Fruit fly (Drosophila melanogaster) whole organism, embryonic: Measurements from ENCODE around the gene Mst36Fb.
A peak's percentile ranks its signal among the peaks of the same experiment; 100 is the strongest.

Experiments used
- ATbp ChIP-seq: fragments of 200-800 bp; sonication (Bioruptor generic); optimal IDR thresholded peaks from 2 replicates; lab custom pipeline; 2017; ENCODE audit warnings: missing biosample characterization, mild to moderate bottlenecking, missing genetic modification characterization, missing genetic modification reagents
- Ada2b ChIP-seq: fragments of 200-800 bp; sonication (Bioruptor generic); IDR thresholded peaks from 2 replicates; pipeline ENCODE4 v1.3.6; 2022; ENCODE audit warnings: missing biosample characterization, missing genetic modification characterization
- Adf1 ChIP-seq: fragments of 200-800 bp; sonication (Bioruptor generic); IDR thresholded peaks from 2 replicates; pipeline ENCODE4 v1.3.6; 2022; ENCODE audit warnings: missing biosample characterization, missing genetic modification characterization
- C15 ChIP-seq: fragments of 200-800 bp; sonication (Bioruptor generic); IDR thresholded peaks from 3 replicates; pipeline ENCODE4 v1.3.6; 2022; ENCODE audit warnings: missing biosample characterization, missing genetic modification characterization
- CG10321 ChIP-seq: fragments of 200-800 bp; sonication (Bioruptor generic); IDR thresholded peaks from 2 replicates; pipeline ENCODE4 v1.3.6; 2022; ENCODE audit warnings: missing biosample characterization, missing genetic modification characterization
- CG10654 ChIP-seq: fragments of 200-800 bp; sonication (Bioruptor generic); optimal IDR thresholded peaks from 2 replicates; lab custom pipeline; 2016; ENCODE audit warnings: missing biosample characterization, missing genetic modification characterization
- CG10979 ChIP-seq: fragments of 200-800 bp; sonication (Bioruptor generic); optimal IDR thresholded peaks from 2 replicates; lab custom pipeline; 2018; ENCODE audit warnings: missing biosample characterization, mild to moderate bottlenecking, missing genetic modification characterization, moderate library complexity
- CG13287 ChIP-seq: fragments of 200-800 bp; sonication (Bioruptor generic); IDR thresholded peaks from 2 replicates; pipeline ENCODE4 v1.3.6; 2022; ENCODE audit warnings: missing biosample characterization, missing genetic modification characterization; ENCODE audit not compliant: partially characterized antibody
- CG13296 ChIP-seq: fragments of 200-800 bp; sonication (Bioruptor generic); optimal IDR thresholded peaks from 3 replicates; lab custom pipeline; 2018; ENCODE audit warnings: missing biosample characterization, mild to moderate bottlenecking, missing genetic modification characterization
- CG13624 ChIP-seq: fragments of 200-800 bp; sonication (Bioruptor generic); optimal IDR thresholded peaks from 2 replicates; lab custom pipeline; 2016; ENCODE audit warnings: missing biosample characterization, missing genetic modification characterization
- CG14441 ChIP-seq: fragments of 200-800 bp; sonication (Bioruptor generic); IDR thresholded peaks from 2 replicates; pipeline ENCODE4 v1.3.6; 2022; ENCODE audit warnings: missing biosample characterization, missing genetic modification characterization
- CG14667 ChIP-seq: fragments of 200-800 bp; sonication (Bioruptor generic); IDR thresholded peaks from 2 replicates; pipeline ENCODE4 v1.3.6; 2022; ENCODE audit warnings: missing biosample characterization, missing genetic modification characterization
- CG1602 ChIP-seq: fragments of 200-800 bp; sonication (Bioruptor generic); optimal IDR thresholded peaks from 3 replicates; lab custom pipeline; 2016; ENCODE audit warnings: missing biosample characterization, missing genetic modification characterization
- CG16815 ChIP-seq: fragments of 200-800 bp; sonication (Bioruptor generic); optimal IDR thresholded peaks from 3 replicates; lab custom pipeline; 2017; ENCODE audit warnings: missing biosample characterization, mild to moderate bottlenecking, missing genetic modification characterization
- CG2116 ChIP-seq: fragments of 200-800 bp; sonication (Bioruptor generic); optimal IDR thresholded peaks from 3 replicates; lab custom pipeline; 2018; ENCODE audit warnings: missing biosample characterization, mild to moderate bottlenecking, missing genetic modification characterization
- CG2202 ChIP-seq: fragments of 200-800 bp; sonication (Bioruptor generic); optimal IDR thresholded peaks from 2 replicates; lab custom pipeline; 2018; ENCODE audit warnings: missing biosample characterization, mild to moderate bottlenecking, missing genetic modification characterization
- CG2678 ChIP-seq: fragments of 200-800 bp; sonication (Bioruptor generic); optimal IDR thresholded peaks from 3 replicates; lab custom pipeline; 2019; ENCODE audit warnings: missing biosample characterization, mild to moderate bottlenecking, missing genetic modification characterization, moderate library complexity
- CG32772 ChIP-seq: fragments of 200-800 bp; sonication (Bioruptor generic); IDR thresholded peaks from 2 replicates; pipeline ENCODE4 v1.3.6; 2022; ENCODE audit warnings: missing biosample characterization, missing genetic modification characterization
- CG34224 ChIP-seq: fragments of 200-800 bp; sonication (Bioruptor generic); IDR thresholded peaks from 3 replicates; pipeline ENCODE4 v1.3.6; 2022; ENCODE audit warnings: missing biosample characterization, missing genetic modification characterization; ENCODE audit not compliant: partially characterized antibody
- CG7745 ChIP-seq: fragments of 200-800 bp; sonication (Bioruptor generic); optimal IDR thresholded peaks from 2 replicates; lab custom pipeline; 2018; ENCODE audit warnings: missing biosample characterization, mild to moderate bottlenecking, missing genetic modification characterization, moderate library complexity
- CG8924 ChIP-seq: fragments of 200-800 bp; optimal IDR thresholded peaks from 3 replicates; lab custom pipeline; 2019; ENCODE audit warnings: missing biosample characterization, mild to moderate bottlenecking, missing genetic modification characterization, moderate library complexity
- Camta ChIP-seq: fragments of 200-800 bp; sonication (Bioruptor generic); optimal IDR thresholded peaks from 2 replicates; lab custom pipeline; 2016; ENCODE audit warnings: missing biosample characterization, missing genetic modification characterization
- CoRest ChIP-seq: fragments of 200-800 bp; sonication (Bioruptor generic); optimal IDR thresholded peaks from 3 replicates; lab custom pipeline; 2018; ENCODE audit warnings: missing biosample characterization, mild to moderate bottlenecking, missing genetic modification characterization, moderate library complexity
- D ChIP-seq, 2 experiments: fragments of 200-800 bp in 1 of 2; fragments of >200 bp in 1 of 2; sonication (Bioruptor generic) in 1 of 2; optimal IDR thresholded peaks; 2 replicates in 1 of 2; 3 replicates in 1 of 2; lab custom pipeline; 2017; ENCODE audit warnings: mild to moderate bottlenecking in 1 of 2, missing biosample characterization in 1 of 2, missing genetic modification characterization in 1 of 2, missing genetic modification reagents in 1 of 2
- Dad ChIP-seq: fragments of 200-800 bp; sonication (Bioruptor generic); optimal IDR thresholded peaks from 3 replicates; lab custom pipeline; 2016; ENCODE audit warnings: missing biosample characterization, missing genetic modification characterization
- Dek ChIP-seq: fragments of 200-800 bp; sonication (Bioruptor generic); optimal IDR thresholded peaks from 3 replicates; lab custom pipeline; 2019; ENCODE audit warnings: missing biosample characterization, mild to moderate bottlenecking, missing genetic modification characterization, moderate library complexity
- Dref ChIP-seq: fragments of 200-800 bp; sonication (Bioruptor generic); IDR thresholded peaks from 2 replicates; pipeline ENCODE4 v1.3.6; 2022; ENCODE audit warnings: missing biosample characterization, missing genetic modification characterization
- HLH54F ChIP-seq: fragments of 200-800 bp; sonication (Bioruptor generic); optimal IDR thresholded peaks from 3 replicates; lab custom pipeline; 2016; ENCODE audit warnings: missing biosample characterization, missing genetic modification characterization
- NK7.1 ChIP-seq: fragments of 200-800 bp; sonication (Bioruptor generic); optimal IDR thresholded peaks from 3 replicates; lab custom pipeline; 2016; ENCODE audit warnings: missing biosample characterization, missing genetic modification characterization
- Ravus ChIP-seq: fragments of 200-800 bp; sonication (Bioruptor generic); IDR thresholded peaks from 2 replicates; pipeline ENCODE4 v1.3.6; 2022; ENCODE audit warnings: missing biosample characterization, missing genetic modification characterization
- Rx ChIP-seq: fragments of 200-800 bp; sonication (Bioruptor generic); IDR thresholded peaks from 2 replicates; pipeline ENCODE4 v1.3.6; 2022; ENCODE audit warnings: missing biosample characterization, missing genetic modification characterization
- Xbp1 ChIP-seq: fragments of 200-800 bp; sonication (Bioruptor generic); optimal IDR thresholded peaks from 3 replicates; lab custom pipeline; 2016; ENCODE audit warnings: missing biosample characterization, mild to moderate bottlenecking, missing genetic modification characterization
- crol ChIP-seq: fragments of 200-800 bp; sonication (Bioruptor generic); IDR thresholded peaks from 2 replicates; pipeline ENCODE4 v1.3.6; 2022; ENCODE audit warnings: missing biosample characterization, missing genetic modification characterization
- dpn ChIP-seq, 2 experiments: fragments of 200-800 bp; sonication (Bioruptor generic); optimal IDR thresholded peaks; 3 replicates each; lab custom pipeline; 2016; ENCODE audit warnings: missing biosample characterization in 2 of 2, missing genetic modification characterization in 2 of 2
- fd64A ChIP-seq: fragments of 200-800 bp; sonication (Bioruptor generic); optimal IDR thresholded peaks from 3 replicates; lab custom pipeline; 2018; ENCODE audit warnings: missing biosample characterization, mild to moderate bottlenecking, missing genetic modification characterization
- fd96Cb ChIP-seq: fragments of 200-800 bp; sonication (Bioruptor generic); optimal IDR thresholded peaks from 2 replicates; lab custom pipeline; 2018; ENCODE audit warnings: missing biosample characterization, mild to moderate bottlenecking, missing genetic modification characterization, moderate library complexity
- hth ChIP-seq: fragments of >200 bp; optimal IDR thresholded peaks from 2 replicates; lab custom pipeline; 2017; ENCODE audit warnings: inconsistent platforms
- kay ChIP-seq: fragments of 200-800 bp; sonication (Bioruptor generic); optimal IDR thresholded peaks from 2 replicates; lab custom pipeline; 2016; ENCODE audit warnings: missing biosample characterization, missing genetic modification characterization
- lilli ChIP-seq: fragments of 200-800 bp; sonication (Bioruptor generic); optimal IDR thresholded peaks from 3 replicates; lab custom pipeline; 2016; ENCODE audit warnings: missing biosample characterization, missing genetic modification characterization
- onecut ChIP-seq: fragments of 200-800 bp; sonication (Bioruptor generic); IDR thresholded peaks from 2 replicates; pipeline ENCODE4 v1.3.6; 2022; ENCODE audit warnings: missing biosample characterization, missing genetic modification characterization
- otp ChIP-seq: fragments of 200-800 bp; sonication (Bioruptor generic); IDR thresholded peaks from 3 replicates; pipeline ENCODE4, ENCODE4 v1.3.6; 2022; ENCODE audit warnings: missing biosample characterization, missing genetic modification characterization
- phol ChIP-seq: fragments of 200-800 bp; sonication (Bioruptor generic); optimal IDR thresholded peaks from 3 replicates; lab custom pipeline; 2018; ENCODE audit warnings: missing biosample characterization, mild to moderate bottlenecking, missing genetic modification characterization, moderate library complexity
- prd ChIP-seq, 3 experiments: fragments of >200 bp in 2 of 3; fragments of 200-800 bp in 1 of 3; sonication (Bioruptor generic) in 1 of 3; optimal IDR thresholded peaks in 2 of 3; IDR thresholded peaks in 1 of 3; 2 replicates in 2 of 3; 3 replicates in 1 of 3; pipeline versions ENCODE4 v1.3.6 to Lab custom; 2017 to 2022; ENCODE audit warnings: missing biosample characterization in 1 of 3, missing genetic modification characterization in 1 of 3
- pum ChIP-seq: fragments of 200-800 bp; sonication (Bioruptor generic); optimal IDR thresholded peaks from 2 replicates; lab custom pipeline; 2016; ENCODE audit warnings: missing biosample characterization, missing genetic modification characterization
- pzg ChIP-seq: fragments of 200-800 bp; sonication (Bioruptor generic); optimal IDR thresholded peaks from 3 replicates; lab custom pipeline; 2018; ENCODE audit warnings: missing biosample characterization, mild to moderate bottlenecking, missing genetic modification characterization, moderate library complexity
- sima ChIP-seq: fragments of 200-800 bp; sonication (Bioruptor generic); optimal IDR thresholded peaks from 2 replicates; lab custom pipeline; 2016; ENCODE audit warnings: missing biosample characterization, missing genetic modification characterization
- slp2 ChIP-seq: fragments of 200-800 bp; sonication (Bioruptor generic); optimal IDR thresholded peaks from 2 replicates; lab custom pipeline; 2016; ENCODE audit warnings: missing biosample characterization, missing genetic modification characterization
- tio ChIP-seq: fragments of 200-800 bp; sonication (Bioruptor generic); optimal IDR thresholded peaks from 2 replicates; lab custom pipeline; 2017; ENCODE audit warnings: missing biosample characterization, missing genetic modification characterization, inconsistent platforms
- trh ChIP-seq: fragments of 200-800 bp; sonication (Bioruptor generic); optimal IDR thresholded peaks from 2 replicates; lab custom pipeline; 2016; ENCODE audit warnings: missing biosample characterization, missing genetic modification characterization

Gene Mst36Fb

dm6 chr2L:18647857-18648652 lies 26.8 kb downstream of the Mst36Fb start (continued):
- TF ChIP-seq CG14441 (no peak), CoRest (peak; percentile 43), HLH54F (GFP tag; lab: Kevin White, UChicago) (no peak), CG8924 (tag; lab: Kevin White, UChicago) (peak; percentile 51), Dref (GFP tag; lab: Robert Waterston, UW) (no peak), Rx (GFP tag; lab: Robert Waterston, UW) (no peak), pum (GFP tag; lab: Kevin White, UChicago) (no peak), trh (GFP tag; lab: Kevin White, UChicago) (no peak), prd (optimal IDR thresholded peaks at IDR 0.05; lab: Kevin White, UChicago) (no peak), prd (GFP tag; IDR thresholded peaks at IDR 0.05; lab: Robert Waterston, UW) (no peak), CG16815 (GFP tag; lab: Kevin White, UChicago) (no peak), CG2678 (tag; lab: Kevin White, UChicago) (peak; percentile 13), Ravus (GFP tag; lab: Robert Waterston, UW) (no peak), Dad (no peak), CG14667 (no peak), slp2 (GFP tag; lab: Kevin White, UChicago) (no peak), Camta (GFP tag; lab: Kevin White, UChicago) (no peak), fd96Cb (tag; lab: Kevin White, UChicago) (peak; percentile 23), CG2116 (no peak), CG13296 (no peak), CG7745 (tag; lab: Kevin White, UChicago) (peak; percentile 94), fd64A (GFP tag; lab: Kevin White, UChicago) (peak; percentile 18), lilli (GFP tag; lab: Kevin White, UChicago) (peak; percentile 20), CG1602 (GFP tag; lab: Kevin White, UChicago) (no peak), D (optimal IDR thresholded peaks at IDR 0.05; lab: Kevin White, UChicago) (no peak), D (GFP tag; optimal IDR thresholded peaks at IDR 0.05; lab: Kevin White, UChicago) (no peak), Adf1 (GFP tag; lab: Robert Waterston, UW) (no peak), NK7.1 (no peak), onecut (GFP tag; lab: Robert Waterston, UW) (no peak), Dek (tag; lab: Kevin White, UChicago) (no peak), C15 (no peak), crol (GFP tag; lab: Robert Waterston, UW) (no peak), ATbp (peak; percentile 6), Ada2b (GFP tag; lab: Robert Waterston, UW) (peak; percentile 34; the same call in 1 of the 2 replicates), Xbp1 (peak; percentile 18), CG34224 (no peak), phol (no peak), otp (GFP tag; lab: Robert Waterston, UW) (0 out of 3 replicates have a peak, but pooled peaks have one; percentile 5), CG32772 (GFP tag; lab: Robert Waterston, UW) (no peak), tio (GFP tag; lab: Kevin White, UChicago) (peak; percentile 36), CG10654 (GFP tag; lab: Kevin White, UChicago) (no peak), sima (GFP tag; lab: Kevin White, UChicago) (no peak), kay (GFP tag; lab: Kevin White, UChicago) (no peak), CG13287 (GFP tag; lab: Robert Waterston, UW) (no peak), hth (lab: Kevin White, UChicago) (no peak), CG13624 (GFP tag; lab: Kevin White, UChicago) (no peak), CG10979 (tag; lab: Kevin White, UChicago) (peak; percentile 52), CG10321 (GFP tag; lab: Robert Waterston, UW) (no peak), CG2202 (tag; lab: Kevin White, UChicago) (no peak), dpn (GFP tag; optimal IDR thresholded peaks at IDR 0.05; lab: Kevin White, UChicago) (peak in 1 of 2 experiments; percentile 48), pzg (GFP tag; lab: Kevin White, UChicago) (no peak)
